Worm (Caenorhabditis elegans): ENCODE results near the gene str-136.

The str-136 gene

ce11 chrV:8235331-8235730 is 43.4 kb downstream of the str-136 start (continued):
- peak; percentile 39; the same call in 1 of the 2 replicates for TF ChIP-seq nhr-42 (GFP tag; IDR thresholded peaks at IDR 0.05)
- no peak for TF ChIP-seq php-3 (GFP tag; IDR thresholded peaks at IDR 0.05)
- TF ChIP-seq hlh-30 (tag; optimal IDR thresholded peaks at IDR 0.05; ENCODE audit: insufficient read depth): peak; percentile 9
- TF ChIP-seq nhr-102 (tag; optimal IDR thresholded peaks at IDR 0.05): peak; percentile 35
- peak; percentile 13 for TF ChIP-seq nhr-28 (tag; optimal IDR thresholded peaks at IDR 0.05)
- TF ChIP-seq daf-16 (GFP tag; optimal IDR thresholded peaks at IDR 0.05): peak in 1 of 2 experiments; percentile 38
- peak; percentile 45 for TF ChIP-seq daf-16 (tag; optimal IDR thresholded peaks at IDR 0.05)
- TF ChIP-seq saeg-2 (GFP tag; IDR thresholded peaks at IDR 0.05): no peak
- TF ChIP-seq unc-130 (GFP tag; optimal IDR thresholded peaks at IDR 0.05): no peak
- TF ChIP-seq egl-27 (tag; optimal IDR thresholded peaks at IDR 0.05): no peak
- peak; percentile 20 for TF ChIP-seq zfp-2 (tag; optimal IDR thresholded peaks at IDR 0.05)
- TF ChIP-seq F10B5.3 (tag; optimal IDR thresholded peaks at IDR 0.05): no peak
- no peak for TF ChIP-seq mep-1 (tag; optimal IDR thresholded peaks at IDR 0.05)
- peak; percentile 54 for TF ChIP-seq hlh-11 (tag; optimal IDR thresholded peaks at IDR 0.05)
- TF ChIP-seq lim-7 (GFP tag; IDR thresholded peaks at IDR 0.05): peak; percentile 70
- TF ChIP-seq gei-8 (GFP tag; optimal IDR thresholded peaks at IDR 0.05): peak; percentile 18
- no peak for TF ChIP-seq unc-62 (GFP tag; optimal IDR thresholded peaks at IDR 0.05 in 1 of 2)
- no peak for TF ChIP-seq unc-62 (tag; optimal IDR thresholded peaks at IDR 0.05)
- no peak for TF ChIP-seq attf-4 (tag; optimal IDR thresholded peaks at IDR 0.05)

ce11 chrV:8230056-8230455 is 48.7 kb downstream of the str-136 start:
- TF ChIP-seq tra-1 (GFP tag; IDR thresholded peaks at IDR 0.05) (0 out of 2 replicates have a peak, but pooled peaks have one; percentile 54), lsy-2 (tag; optimal IDR thresholded peaks at IDR 0.05) (no peak), F26F4.8 (GFP tag; conservative IDR thresholded peaks at IDR 0.05) (0 out of 2 replicates have a peak, but pooled peaks have one; percentile 21), ceh-82 (tag; optimal IDR thresholded peaks at IDR 0.05) (no peak), hlh-30 (tag; optimal IDR thresholded peaks at IDR 0.05; ENCODE audit: insufficient read depth) (peak; percentile 0), dmd-6 (GFP tag; IDR thresholded peaks at IDR 0.05) (peak; percentile 52), dmd-8 (GFP tag; IDR thresholded peaks at IDR 0.05) (0 out of 2 replicates have a peak, but pooled peaks have one; percentile 32), aha-1 (tag) (peak; percentile 54), ceh-44 (GFP tag; IDR thresholded peaks at IDR 0.05) (peak; percentile 53; the same call in 1 of the 2 replicates), hmg-1.1 (GFP tag; IDR thresholded peaks at IDR 0.05) (0 out of 2 replicates have a peak, but pooled peaks have one; percentile 29), daf-16 (GFP tag; optimal IDR thresholded peaks at IDR 0.05) (no peak), daf-16 (tag; optimal IDR thresholded peaks at IDR 0.05) (peak; percentile 33), ZK337.2 (GFP tag; IDR thresholded peaks at IDR 0.05) (peak; percentile 26; the same call in 1 of the 2 replicates), zip-11 (GFP tag; IDR thresholded peaks at IDR 0.05) (no peak), madf-5 (GFP tag; IDR thresholded peaks at IDR 0.05) (0 out of 4 replicates have a peak, but pooled peaks have one; percentile 38), duxl-1 (tag; optimal IDR thresholded peaks at IDR 0.05; ENCODE audit: poor library complexity) (peak; percentile 6), F44E2.7 (GFP tag; IDR thresholded peaks at IDR 0.05) (no peak), snpc-4 (tag; optimal IDR thresholded peaks at IDR 0.05) (peak; percentile 55), snpc-1.2 (GFP tag; IDR thresholded peaks at IDR 0.05) (peak; percentile 32; the same call in 1 of the 2 replicates), mxl-3 (GFP tag; optimal IDR thresholded peaks at IDR 0.05) (peak; percentile 18), dmd-9 (GFP tag; IDR thresholded peaks at IDR 0.05) (no peak), madf-9 (GFP tag; conservative IDR thresholded peaks at IDR 0.05) (0 out of 2 replicates have a peak, but pooled peaks have one; percentile 35), T26A8.4 (GFP tag; IDR thresholded peaks at IDR 0.05) (peak; percentile 47; the same call in 1 of the 2 replicates), zfp-3 (GFP tag; conservative IDR thresholded peaks at IDR 0.05) (no peak), set-16 (GFP tag; IDR thresholded peaks at IDR 0.05) (no peak), vab-7 (GFP tag; IDR thresholded peaks at IDR 0.05) (peak; percentile 60; the same call in 1 of the 2 replicates), lim-7 (GFP tag; IDR thresholded peaks at IDR 0.05) (peak; percentile 77), egl-43 (GFP tag; IDR thresholded peaks at IDR 0.05) (peak; percentile 75), mes-2 (tag; optimal IDR thresholded peaks at IDR 0.05; ENCODE audit: poor library complexity, severe bottlenecking) (peak; percentile 64)

Data from whole organism, L4 larva.